Worm (Caenorhabditis elegans): ENCODE results near the gene csn-6.
A peak's percentile ranks its signal among the peaks of the same experiment; 100 is the strongest.

csn-6 gene

ce11 chrIV:13322429-13322828, 21.8 kb downstream of the csn-6 start (continued):
- peak; percentile 22 for TF ChIP-seq pqm-1 (tag; optimal IDR thresholded peaks at IDR 0.05)
- TF ChIP-seq mxl-3 (GFP tag; optimal IDR thresholded peaks at IDR 0.05) = peak; percentile 59
- peak; percentile 97 for TF ChIP-seq aha-1 (tag)
- peak; percentile 86 for TF ChIP-seq nhr-11 (tag; optimal IDR thresholded peaks at IDR 0.05)
- TF ChIP-seq jun-1 (tag; optimal IDR thresholded peaks at IDR 0.05) = peak; percentile 52
- TF ChIP-seq ceh-20 (GFP tag; IDR thresholded peaks at IDR 0.05) = peak; percentile 54; the same call in 1 of the 2 replicates
- no peak for TF ChIP-seq ceh-44 (GFP tag; IDR thresholded peaks at IDR 0.05)
- TF ChIP-seq ZK546.5 (tag; optimal IDR thresholded peaks at IDR 0.05) = no peak
- peak; percentile 36 for TF ChIP-seq dpl-1 (GFP tag; optimal IDR thresholded peaks at IDR 0.05)
- TF ChIP-seq set-16 (GFP tag; IDR thresholded peaks at IDR 0.05) = peak; percentile 20; the same call in 1 of the 2 replicates
- peak; percentile 65 for TF ChIP-seq T20F7.1 (GFP tag; optimal IDR thresholded peaks at IDR 0.05)
- TF ChIP-seq lin-38 (GFP tag; IDR thresholded peaks at IDR 0.05) = peak; percentile 47
- no peak for TF ChIP-seq ztf-11 (tag; optimal IDR thresholded peaks at IDR 0.05)
- peak; percentile 19 to 20 for TF ChIP-seq daf-16 (GFP tag; optimal IDR thresholded peaks at IDR 0.05)
- TF ChIP-seq daf-16 (tag; optimal IDR thresholded peaks at IDR 0.05) = peak; percentile 78
- no peak for TF ChIP-seq zfp-2 (tag; optimal IDR thresholded peaks at IDR 0.05)
- TF ChIP-seq nhr-111 (GFP tag; optimal IDR thresholded peaks at IDR 0.05) = no peak
- peak; percentile 82 for TF ChIP-seq ztf-7 (tag; optimal IDR thresholded peaks at IDR 0.05)
- TF ChIP-seq nhr-10 (tag; optimal IDR thresholded peaks at IDR 0.05) = peak; percentile 80
- no peak for TF ChIP-seq ctbp-1 (GFP tag; IDR thresholded peaks at IDR 0.05)
- no peak for TF ChIP-seq lin-13 (GFP tag; optimal IDR thresholded peaks at IDR 0.05)
- no peak for TF ChIP-seq ama-1 (optimal IDR thresholded peaks at IDR 0.05)
- no peak for TF ChIP-seq madf-9 (GFP tag; conservative IDR thresholded peaks at IDR 0.05)
- TF ChIP-seq pha-4 (GFP tag; IDR thresholded peaks at IDR 0.05) = 0 out of 2 replicates have a peak, but pooled peaks have one; percentile 35
- no peak for TF ChIP-seq pha-4 (tag; optimal IDR thresholded peaks at IDR 0.05)
- no peak for TF ChIP-seq Y5F2A.4 (GFP tag; optimal IDR thresholded peaks at IDR 0.05)
- peak; percentile 82 for TF ChIP-seq nhr-102 (tag; optimal IDR thresholded peaks at IDR 0.05)
- peak; percentile 49; the same call in 1 of the 2 replicates for TF ChIP-seq hmg-1.1 (GFP tag; IDR thresholded peaks at IDR 0.05)
- no peak for TF ChIP-seq ZK337.2 (GFP tag; IDR thresholded peaks at IDR 0.05)
- TF ChIP-seq rbr-2 (tag; optimal IDR thresholded peaks at IDR 0.05) = peak; percentile 60
- peak; percentile 88 for TF ChIP-seq hlh-30 (tag; optimal IDR thresholded peaks at IDR 0.05; ENCODE audit: insufficient read depth)
- no peak for TF ChIP-seq zip-11 (GFP tag; IDR thresholded peaks at IDR 0.05)
- TF ChIP-seq nhr-41 (GFP tag; IDR thresholded peaks at IDR 0.05) = 0 out of 2 replicates have a peak, but pooled peaks have one; percentile 11
- no peak for TF ChIP-seq lir-3 (tag; optimal IDR thresholded peaks at IDR 0.05)
- no peak for TF ChIP-seq daf-19 (GFP tag; conservative IDR thresholded peaks at IDR 0.05)
- no peak for TF ChIP-seq F37D6.2 (tag; optimal IDR thresholded peaks at IDR 0.05)

ce11 chrIV:13323823-13324359, 23.3 kb downstream of the csn-6 start, which contains the start of gene fat-2:
Gene fat-2 (plus strand): TSS chrIV:13323873.
- TF ChIP-seq lim-7 (GFP tag; IDR thresholded peaks at IDR 0.05) (0 out of 2 replicates have a peak, but pooled peaks have one; percentile 2), unc-62 (GFP tag; optimal IDR thresholded peaks at IDR 0.05 in 1 of 2) (peak in 1 of 2 experiments; percentile 92), unc-62 (tag; optimal IDR thresholded peaks at IDR 0.05) (no peak), lin-1 (GFP tag; IDR thresholded peaks at IDR 0.05) (no peak), mep-1 (tag; optimal IDR thresholded peaks at IDR 0.05) (no peak)

- TF ChIP-seq nhr-111 (GFP tag; optimal IDR thresholded peaks at IDR 0.05) = no peak
- TF ChIP-seq unc-62 (GFP tag; optimal IDR thresholded peaks at IDR 0.05 in 1 of 2) = peak in 1 of 2 experiments; percentile 56
- TF ChIP-seq unc-62 (tag; optimal IDR thresholded peaks at IDR 0.05) = no peak
- TF ChIP-seq zfp-2 (tag; optimal IDR thresholded peaks at IDR 0.05) = no peak
- TF ChIP-seq duxl-1 (tag; optimal IDR thresholded peaks at IDR 0.05; ENCODE audit: poor library complexity) = no peak
- TF ChIP-seq hlh-11 (tag; optimal IDR thresholded peaks at IDR 0.05) = peak; percentile 61
- no peak for TF ChIP-seq snpc-1.2 (GFP tag; IDR thresholded peaks at IDR 0.05)
- peak; percentile 60; the same call in 1 of the 2 replicates for TF ChIP-seq lin-1 (GFP tag; IDR thresholded peaks at IDR 0.05)
- peak; percentile 97 for TF ChIP-seq dmd-6 (GFP tag; IDR thresholded peaks at IDR 0.05)
- TF ChIP-seq pqm-1 (tag; optimal IDR thresholded peaks at IDR 0.05) = peak; percentile 96
- peak; percentile 72; the same call in 1 of the 2 replicates for TF ChIP-seq tra-1 (GFP tag; IDR thresholded peaks at IDR 0.05)
- peak; percentile 70 for TF ChIP-seq ceh-20 (GFP tag; IDR thresholded peaks at IDR 0.05)
- TF ChIP-seq hlh-30 (tag; optimal IDR thresholded peaks at IDR 0.05; ENCODE audit: insufficient read depth) = peak; percentile 26
- TF ChIP-seq daf-16 (GFP tag; optimal IDR thresholded peaks at IDR 0.05) = no peak
- peak; percentile 72 for TF ChIP-seq daf-16 (tag; optimal IDR thresholded peaks at IDR 0.05)
- TF ChIP-seq jun-1 (tag; optimal IDR thresholded peaks at IDR 0.05) = no peak
- peak in 1 of 2 experiments; percentile 39 for TF ChIP-seq lsy-2 (tag; optimal IDR thresholded peaks at IDR 0.05)
- TF ChIP-seq dve-1 (tag; optimal IDR thresholded peaks at IDR 0.05; ENCODE audit: insufficient read depth) = peak; percentile 94
- TF ChIP-seq aha-1 (tag) = peak; percentile 24
These were observed 26.4 kb downstream of the csn-6 start for ce11 chrIV:13327064-13327463.

Data from whole organism, L4 larva.